Worm (Caenorhabditis elegans) whole organism, L3 larva: ENCODE data around the gene srlf-1.

Experiments used
- ZK546.5 ChIP-seq: sonication (generic microtip); optimal IDR thresholded peaks from 2 replicates; lab custom pipeline; 2017; ENCODE audit warnings: missing biosample characterization, missing genetic modification characterization
- elt-2 ChIP-seq: sonication (generic microtip); optimal IDR thresholded peaks from 2 replicates; lab custom pipeline; 2016; ENCODE audit warnings: missing genetic modification reagents, mild to moderate bottlenecking, missing genetic modification characterization, missing compliant biosample characterization
- fkh-10 ChIP-seq: sonication (generic microtip); optimal IDR thresholded peaks from 2 replicates; lab custom pipeline; 2017; ENCODE audit warnings: missing biosample characterization, missing genetic modification reagents, missing genetic modification characterization
- jun-1 ChIP-seq: fragments of 150-350 bp; optimal IDR thresholded peaks from 2 replicates; lab custom pipeline; 2014; ENCODE audit warnings: missing biosample characterization, missing genetic modification reagents, missing genetic modification characterization
- mdl-1 ChIP-seq: fragments of 150-350 bp; optimal IDR thresholded peaks from 2 replicates; lab custom pipeline; 2014; ENCODE audit warnings: missing biosample characterization, missing genetic modification characterization
- nhr-11 ChIP-seq: fragments of 150-350 bp; optimal IDR thresholded peaks from 2 replicates; lab custom pipeline; 2014; ENCODE audit warnings: missing biosample characterization, missing genetic modification characterization
- skn-1 ChIP-seq: fragments of 150-350 bp; optimal IDR thresholded peaks from 2 replicates; lab custom pipeline; 2014; ENCODE audit warnings: missing biosample characterization, missing genetic modification characterization
- tbx-2 ChIP-seq: sonication (generic microtip); optimal IDR thresholded peaks from 2 replicates; lab custom pipeline; 2016; ENCODE audit warnings: mild to moderate bottlenecking, missing genetic modification characterization, missing compliant biosample characterization
- unc-62 ChIP-seq: fragments of 150-350 bp; sonication (generic microtip); optimal IDR thresholded peaks from 4 replicates; lab custom pipeline; 2014; ENCODE audit warnings: missing biosample characterization, missing genetic modification reagents, missing genetic modification characterization
- ztf-11 ChIP-seq: fragments of 150-350 bp; optimal IDR thresholded peaks from 2 replicates; lab custom pipeline; 2014; ENCODE audit warnings: missing biosample characterization, missing genetic modification characterization

- no peak for TF ChIP-seq jun-1 (tag; lab: Kevin White, UChicago)
- TF ChIP-seq tbx-2 (tag; lab: Kevin White, UChicago): no peak
- TF ChIP-seq elt-2 (tag; lab: Kevin White, UChicago): no peak
- TF ChIP-seq ztf-11 (tag; lab: Kevin White, UChicago): no peak
- no peak for TF ChIP-seq fkh-10
- no peak for TF ChIP-seq skn-1 (tag; lab: Kevin White, UChicago)
- no peak for TF ChIP-seq ZK546.5
- TF ChIP-seq unc-62 (GFP tag; lab: Kevin White, UChicago): no peak
- no peak for TF ChIP-seq mdl-1
- no peak for TF ChIP-seq nhr-11 (tag; lab: Kevin White, UChicago)
Measured at ce11 chrII:7810162-7810868, 19.9 kb downstream of the srlf-1 start.
